Worm (Caenorhabditis elegans): ENCODE results near the gene nlp-50.

DNA sequence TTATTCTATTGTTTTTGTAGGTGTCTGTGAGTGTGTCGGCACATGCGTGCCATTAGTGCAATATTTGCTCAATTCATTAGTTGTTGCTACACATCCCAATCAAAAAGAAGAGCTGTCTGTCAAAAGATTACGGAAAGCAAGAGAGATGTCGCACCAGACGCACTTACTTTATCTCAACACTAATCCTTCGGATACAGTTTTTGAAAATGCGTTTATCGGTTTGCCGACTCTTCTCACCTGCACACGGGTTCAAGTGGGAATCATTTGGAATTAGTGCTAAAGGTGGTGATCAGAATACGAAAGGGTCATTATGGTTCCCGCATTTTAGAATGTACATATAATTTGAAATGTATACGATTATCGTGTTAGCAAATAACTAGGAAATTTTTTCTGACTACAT lies 36.4 kb downstream of the nlp-50 start:
- no peak for TF ChIP-seq nhr-12 (tag; optimal IDR thresholded peaks at IDR 0.05)
- TF ChIP-seq nhr-237 (tag; optimal IDR thresholded peaks at IDR 0.05): no peak
- TF ChIP-seq unc-62 (GFP tag; optimal IDR thresholded peaks at IDR 0.05): no peak
- no peak for TF ChIP-seq unc-55 (GFP tag; optimal IDR thresholded peaks at IDR 0.05)
- TF ChIP-seq lin-11 (tag; optimal IDR thresholded peaks at IDR 0.05): no peak
- no peak for TF ChIP-seq zag-1 (tag; optimal IDR thresholded peaks at IDR 0.05)
- TF ChIP-seq nhr-25 (tag; optimal IDR thresholded peaks at IDR 0.05): no peak
- TF ChIP-seq ama-1 (optimal IDR thresholded peaks at IDR 0.05): no peak
- no peak for TF ChIP-seq mdl-1 (tag; optimal IDR thresholded peaks at IDR 0.05)

Measured in whole organism, L2 larva.